Worm (Caenorhabditis elegans) whole organism, L3 larva: Measurements from ENCODE around the gene F19F10.1.

Experiments used
- aly-2 ChIP-seq: fragments of 150-350 bp; optimal IDR thresholded peaks from 2 replicates; lab custom pipeline; 2014; ENCODE audit warnings: missing biosample characterization, missing genetic modification characterization
- ama-1 ChIP-seq: fragments of 150-350 bp; optimal IDR thresholded peaks from 2 replicates; lab custom pipeline; 2018
- ceh-16 ChIP-seq: sonication (generic microtip); optimal IDR thresholded peaks from 2 replicates; lab custom pipeline; 2017; ENCODE audit warnings: missing biosample characterization, missing genetic modification characterization
- ceh-28 ChIP-seq: fragments of 150-350 bp; optimal IDR thresholded peaks from 2 replicates; lab custom pipeline; 2014; ENCODE audit warnings: missing biosample characterization, missing genetic modification reagents, missing genetic modification characterization
- egl-5 ChIP-seq: fragments of 150-350 bp; optimal IDR thresholded peaks from 2 replicates; lab custom pipeline; 2017; ENCODE audit warnings: missing biosample characterization, missing genetic modification reagents, missing genetic modification characterization, inconsistent platforms
- elt-1 ChIP-seq: fragments of 150-350 bp; optimal IDR thresholded peaks from 2 replicates; lab custom pipeline; 2014; ENCODE audit warnings: missing biosample characterization, missing genetic modification characterization
- elt-2 ChIP-seq: sonication (generic microtip); optimal IDR thresholded peaks from 2 replicates; lab custom pipeline; 2016; ENCODE audit warnings: missing genetic modification reagents, mild to moderate bottlenecking, missing genetic modification characterization, missing compliant biosample characterization
- fkh-10 ChIP-seq: sonication (generic microtip); optimal IDR thresholded peaks from 2 replicates; lab custom pipeline; 2017; ENCODE audit warnings: missing biosample characterization, missing genetic modification reagents, missing genetic modification characterization
- fos-1 ChIP-seq: fragments of 150-350 bp; optimal IDR thresholded peaks from 2 replicates; lab custom pipeline; 2014; ENCODE audit warnings: missing biosample characterization, missing genetic modification characterization
- hmg-11 ChIP-seq: sonication (generic microtip); optimal IDR thresholded peaks from 2 replicates; lab custom pipeline; 2016; ENCODE audit warnings: missing genetic modification characterization, missing compliant biosample characterization
- jun-1 ChIP-seq: fragments of 150-350 bp; optimal IDR thresholded peaks from 2 replicates; lab custom pipeline; 2014; ENCODE audit warnings: missing biosample characterization, missing genetic modification reagents, missing genetic modification characterization
- lin-15B ChIP-seq: fragments of 150-350 bp; optimal IDR thresholded peaks from 2 replicates; lab custom pipeline; 2014; ENCODE audit warnings: missing biosample characterization, missing genetic modification characterization
- lin-39 ChIP-seq: fragments of 150-350 bp; optimal IDR thresholded peaks from 2 replicates; lab custom pipeline; 2018; ENCODE audit warnings: missing biosample characterization, missing genetic modification reagents, missing genetic modification characterization
- lsy-12 ChIP-seq: sonication (generic microtip); optimal IDR thresholded peaks from 2 replicates; lab custom pipeline; 2016; ENCODE audit warnings: mild to moderate bottlenecking, missing genetic modification characterization, missing compliant biosample characterization
- mml-1 ChIP-seq: fragments of 150-350 bp; sonication (generic microtip); optimal IDR thresholded peaks from 3 replicates; lab custom pipeline; 2014; ENCODE audit warnings: missing biosample characterization, missing genetic modification characterization
- nfya-1 ChIP-seq: sonication (generic microtip); optimal IDR thresholded peaks from 2 replicates; lab custom pipeline; 2017; ENCODE audit warnings: missing genetic modification characterization, mild to moderate bottlenecking, missing compliant biosample characterization, antibody characterized with exemption, moderate library complexity; ENCODE audit not compliant: insufficient read depth
- nhr-11 ChIP-seq: fragments of 150-350 bp; optimal IDR thresholded peaks from 2 replicates; lab custom pipeline; 2014; ENCODE audit warnings: missing biosample characterization, missing genetic modification characterization
- nhr-12 ChIP-seq: fragments of 150-350 bp; optimal IDR thresholded peaks from 2 replicates; lab custom pipeline; 2014; ENCODE audit warnings: missing biosample characterization, missing genetic modification characterization
- nhr-23 ChIP-seq: fragments of 150-350 bp; optimal IDR thresholded peaks from 2 replicates; lab custom pipeline; 2014; ENCODE audit warnings: missing biosample characterization, missing genetic modification reagents, missing genetic modification characterization
- nhr-25 ChIP-seq: sonication (generic microtip); optimal IDR thresholded peaks from 2 replicates; lab custom pipeline; 2017; ENCODE audit warnings: missing biosample characterization, missing genetic modification characterization
- nhr-28 ChIP-seq: fragments of 150-350 bp; optimal IDR thresholded peaks from 2 replicates; lab custom pipeline; 2014; ENCODE audit warnings: missing biosample characterization, missing genetic modification characterization
- nhr-43 ChIP-seq: sonication (generic microtip); optimal IDR thresholded peaks from 2 replicates; lab custom pipeline; 2016; ENCODE audit warnings: mild to moderate bottlenecking, missing genetic modification characterization, missing compliant biosample characterization; ENCODE audit not compliant: poor library complexity, severe bottlenecking
- nhr-67 ChIP-seq: fragments of 150-350 bp; optimal IDR thresholded peaks from 2 replicates; lab custom pipeline; 2014; ENCODE audit warnings: missing biosample characterization, missing genetic modification characterization
- nhr-76 ChIP-seq: fragments of 150-350 bp; sonication (generic microtip); optimal IDR thresholded peaks from 5 replicates; lab custom pipeline; 2014; ENCODE audit warnings: missing biosample characterization, missing genetic modification characterization
- nhr-77 ChIP-seq: fragments of 150-350 bp; optimal IDR thresholded peaks from 2 replicates; lab custom pipeline; 2014; ENCODE audit warnings: missing biosample characterization, missing genetic modification characterization
- pha-4 ChIP-seq: fragments of 150-350 bp; optimal IDR thresholded peaks from 2 replicates; lab custom pipeline; 2014; ENCODE audit warnings: missing biosample characterization, missing genetic modification reagents, missing genetic modification characterization
- pqm-1 ChIP-seq: fragments of 150-350 bp; optimal IDR thresholded peaks from 2 replicates; lab custom pipeline; 2017; ENCODE audit warnings: missing biosample characterization, missing genetic modification characterization, inconsistent platforms
- sea-2 ChIP-seq: fragments of 150-350 bp; sonication (generic microtip); optimal IDR thresholded peaks from 4 replicates; lab custom pipeline; 2014; ENCODE audit warnings: missing biosample characterization, missing genetic modification reagents, missing genetic modification characterization
- snpc-4 ChIP-seq: fragments of 150-350 bp; optimal IDR thresholded peaks from 2 replicates; lab custom pipeline; 2014; ENCODE audit warnings: missing biosample characterization, missing genetic modification characterization
- tbx-2 ChIP-seq: sonication (generic microtip); optimal IDR thresholded peaks from 2 replicates; lab custom pipeline; 2016; ENCODE audit warnings: mild to moderate bottlenecking, missing genetic modification characterization, missing compliant biosample characterization
- unc-39 ChIP-seq: sonication (generic microtip); optimal IDR thresholded peaks from 4 replicates; lab custom pipeline; 2017; ENCODE audit warnings: missing biosample characterization, missing genetic modification characterization
- unc-62 ChIP-seq: fragments of 150-350 bp; sonication (generic microtip); optimal IDR thresholded peaks from 4 replicates; lab custom pipeline; 2014; ENCODE audit warnings: missing biosample characterization, missing genetic modification reagents, missing genetic modification characterization

Gene F19F10.1

ce11 chrV:7539015-7539414 is 24.0 kb upstream of the F19F10.1 start, which contains the start of gene srh-268:
Gene srh-268 (plus strand): TSS chrV:7539315.
- TF ChIP-seq unc-62 (no peak), nhr-77 (no peak), lsy-12 (tag; lab: Kevin White, UChicago) (no peak), hmg-11 (tag; lab: Kevin White, UChicago) (no peak), lin-39 (no peak), lin-15B (tag; lab: Kevin White, UChicago) (no peak), sea-2 (no peak), nfya-1 (no peak), nhr-12 (tag; lab: Kevin White, UChicago) (no peak), nhr-67 (no peak), nhr-28 (no peak), aly-2 (no peak), fos-1 (tag; lab: Kevin White, UChicago) (no peak), pha-4 (no peak), elt-2 (tag; lab: Kevin White, UChicago) (no peak)
- TF ChIP-seq, all 47 proteins: peak for 0

ce11 chrV:7543728-7544127 is 19.3 kb upstream of the F19F10.1 start:
- TF ChIP-seq nhr-43 (tag; lab: Kevin White, UChicago) = peak; percentile 90
- TF ChIP-seq hmg-11 (tag; lab: Kevin White, UChicago) = no peak
- TF ChIP-seq nhr-23 (tag; lab: Kevin White, UChicago) = peak; percentile 91
- no peak for TF ChIP-seq mml-1 (tag; lab: Kevin White, UChicago)
- TF ChIP-seq snpc-4 (tag; lab: Kevin White, UChicago) = no peak
- no peak for TF ChIP-seq elt-1
- no peak for TF ChIP-seq lin-15B (tag; lab: Kevin White, UChicago)
- TF ChIP-seq ceh-28 (tag; lab: Kevin White, UChicago) = no peak
- TF ChIP-seq, all 47 proteins: peak for 2

- TF ChIP-seq nhr-12 (tag; lab: Kevin White, UChicago) (no peak), pqm-1 (tag; lab: Kevin White, UChicago) (no peak), nhr-11 (no peak), unc-62 (no peak)
Observed at ce11 chrV:7545187-7545586, 17.9 kb upstream of the F19F10.1 start, which contains the start of the genes C54F6.19 and nhx-3. Gene C54F6.19 (plus strand): TSS chrV:7545487. Gene nhx-3 (minus strand): TSS chrV:7545523.

ce11 chrV:7547479-7547878 is 15.6 kb upstream of the F19F10.1 start, which contains the start of gene ftn-1:
Gene ftn-1 (minus strand): TSS chrV:7547579.
- TF ChIP-seq nhr-67 (no peak), ceh-16 (tag; lab: Kevin White, UChicago) (no peak), egl-5 (no peak)

ce11 chrV:7548017-7548416 is 15.0 kb upstream of the F19F10.1 start:
- TF ChIP-seq elt-2 (tag; lab: Kevin White, UChicago) (peak; percentile 77), nhr-67 (no peak), nhr-28 (no peak), hmg-11 (tag; lab: Kevin White, UChicago) (no peak), lin-15B (tag; lab: Kevin White, UChicago) (no peak), pha-4 (peak; percentile 24), ceh-16 (tag; lab: Kevin White, UChicago) (no peak), pqm-1 (tag; lab: Kevin White, UChicago) (peak; percentile 76), egl-5 (no peak), nhr-76 (no peak)

ce11 chrV:7548499-7548898 is 14.5 kb upstream of the F19F10.1 start:
- TF ChIP-seq nhr-25 (tag; lab: Kevin White, UChicago) = peak; percentile 2

ce11 chrV:7551821-7552220 is 11.2 kb upstream of the F19F10.1 start, which contains the start of gene F19F10.3:
Gene F19F10.3 (plus strand): TSS chrV:7552121.
- no peak for TF ChIP-seq ama-1 (lab: Kevin White, UChicago)
- no peak for TF ChIP-seq nhr-25 (tag; lab: Kevin White, UChicago)
- no peak for TF ChIP-seq elt-1
- TF ChIP-seq lin-39 = no peak
- TF ChIP-seq jun-1 = no peak
- no peak for TF ChIP-seq aly-2
- TF ChIP-seq hmg-11 (tag; lab: Kevin White, UChicago) = no peak
- TF ChIP-seq fkh-10 (GFP tag; lab: Kevin White, UChicago) = no peak
- no peak for TF ChIP-seq elt-2 (tag; lab: Kevin White, UChicago)
- TF ChIP-seq nhr-76 = no peak
- TF ChIP-seq pqm-1 (tag; lab: Kevin White, UChicago) = no peak
- no peak for TF ChIP-seq tbx-2 (tag; lab: Kevin White, UChicago)
- TF ChIP-seq unc-62 = no peak
- no peak for TF ChIP-seq unc-39 (tag; lab: Kevin White, UChicago)
- no peak for TF ChIP-seq lsy-12 (tag; lab: Kevin White, UChicago)
